Fruit fly (Drosophila melanogaster) S2 (cell line): ENCODE measurements around the gene Pif1A.

Experiments used
- CG8478 ChIP-seq: fragments of >200 bp; optimal IDR thresholded peaks from 2 replicates; lab custom pipeline; 2018
- CTCF ChIP-seq, 2 experiments: fragments of >200 bp; optimal IDR thresholded peaks; 2 replicates each; lab custom pipeline; 2018

- TF ChIP-seq CG8478 (no peak), CTCF (optimal IDR thresholded peaks at IDR 0.05; lab: Kevin White, UChicago) (no peak)
These were observed 7.2 kb downstream of the Pif1A start for dm6 chr3R:8793726-8794125.
